Fruit fly (Drosophila melanogaster) S2 (cell line): Measurements from ENCODE around the gene Klp31E.

Experiments
- CG8478 ChIP-seq: fragments of >200 bp; optimal IDR thresholded peaks from 2 replicates; lab custom pipeline; 2018
- CTCF ChIP-seq, 2 experiments: fragments of >200 bp; optimal IDR thresholded peaks; 2 replicates each; lab custom pipeline; 2018

dm6 chr2L:10395035-10395434 is 18.8 kb upstream of the Klp31E start:
- TF ChIP-seq CG8478 (lab: Kevin White, UChicago) = no peak
- no peak for TF ChIP-seq CTCF (optimal IDR thresholded peaks at IDR 0.05; lab: Kevin White, UChicago)
